Fruit fly (Drosophila melanogaster) whole organism, embryonic: ENCODE results near the gene REG.

Source experiments
- Blimp-1 ChIP-seq: fragments of 200-800 bp; sonication (Bioruptor generic); optimal IDR thresholded peaks from 3 replicates; lab custom pipeline; 2018; ENCODE audit warnings: missing biosample characterization, missing genetic modification characterization, mild to moderate bottlenecking, moderate library complexity, missing genetic modification reagents
- CG10267 ChIP-seq: fragments of 200-800 bp; sonication (Bioruptor generic); optimal IDR thresholded peaks from 2 replicates; lab custom pipeline; 2018; ENCODE audit warnings: missing biosample characterization, mild to moderate bottlenecking, missing genetic modification characterization, moderate library complexity
- CG10979 ChIP-seq: fragments of 200-800 bp; sonication (Bioruptor generic); optimal IDR thresholded peaks from 2 replicates; lab custom pipeline; 2018; ENCODE audit warnings: missing biosample characterization, mild to moderate bottlenecking, missing genetic modification characterization, moderate library complexity
- CG15479 ChIP-seq: fragments of 200-800 bp; sonication (Bioruptor generic); optimal IDR thresholded peaks from 3 replicates; lab custom pipeline; 2019; ENCODE audit warnings: missing biosample characterization, mild to moderate bottlenecking, missing genetic modification characterization, moderate library complexity
- CG17361 ChIP-seq: fragments of 200-800 bp; sonication (Bioruptor generic); IDR thresholded peaks from 3 replicates; pipeline ENCODE4 v1.3.6; 2022; ENCODE audit warnings: missing biosample characterization, missing genetic modification characterization
- CG17385 ChIP-seq: fragments of 200-800 bp; sonication (Bioruptor generic); optimal IDR thresholded peaks from 3 replicates; lab custom pipeline; 2018; ENCODE audit warnings: missing biosample characterization, mild to moderate bottlenecking, missing genetic modification characterization
- CG18011 ChIP-seq: fragments of 200-800 bp; sonication (Bioruptor generic); optimal IDR thresholded peaks from 2 replicates; lab custom pipeline; 2017; ENCODE audit warnings: missing biosample characterization, missing genetic modification characterization, mild to moderate bottlenecking, moderate library complexity, missing genotype
- CG2712 ChIP-seq: fragments of 200-800 bp; optimal IDR thresholded peaks from 3 replicates; lab custom pipeline; 2019; ENCODE audit warnings: missing biosample characterization, mild to moderate bottlenecking, missing genetic modification characterization, moderate library complexity
- CG8924 ChIP-seq: fragments of 200-800 bp; optimal IDR thresholded peaks from 3 replicates; lab custom pipeline; 2019; ENCODE audit warnings: missing biosample characterization, mild to moderate bottlenecking, missing genetic modification characterization, moderate library complexity
- CoRest ChIP-seq: fragments of 200-800 bp; sonication (Bioruptor generic); optimal IDR thresholded peaks from 3 replicates; lab custom pipeline; 2018; ENCODE audit warnings: missing biosample characterization, mild to moderate bottlenecking, missing genetic modification characterization, moderate library complexity
- Dip3 ChIP-seq: fragments of 200-800 bp; sonication (Bioruptor generic); optimal IDR thresholded peaks from 3 replicates; lab custom pipeline; 2016; ENCODE audit warnings: missing biosample characterization, missing genetic modification characterization
- H2.0 ChIP-seq: fragments of 200-800 bp; sonication (Bioruptor generic); IDR thresholded peaks from 2 replicates; pipeline ENCODE4 v1.3.6; 2022; ENCODE audit warnings: missing biosample characterization, missing genetic modification characterization
- HHEX ChIP-seq: fragments of 200-800 bp; sonication (Bioruptor generic); optimal IDR thresholded peaks from 3 replicates; lab custom pipeline; 2017; ENCODE audit warnings: missing biosample characterization, mild to moderate bottlenecking, missing genetic modification characterization, missing genetic modification reagents
- HLH54F ChIP-seq: fragments of 200-800 bp; sonication (Bioruptor generic); optimal IDR thresholded peaks from 3 replicates; lab custom pipeline; 2016; ENCODE audit warnings: missing biosample characterization, missing genetic modification characterization
- Hr78 ChIP-seq, 2 experiments: fragments of 200-800 bp in 1 of 2; fragments of >200 bp in 1 of 2; sonication (Bioruptor generic) in 1 of 2; optimal IDR thresholded peaks; 2 replicates each; lab custom pipeline; 2017 to 2019; ENCODE audit warnings: missing biosample characterization in 2 of 2, missing genetic modification characterization in 2 of 2, mild to moderate bottlenecking in 1 of 2, moderate library complexity in 1 of 2
- Ssrp ChIP-seq: fragments of 200-800 bp; sonication (Bioruptor generic); optimal IDR thresholded peaks from 2 replicates; lab custom pipeline; 2018; ENCODE audit warnings: missing biosample characterization, mild to moderate bottlenecking, missing genetic modification characterization, moderate library complexity
- bab2 ChIP-seq: fragments of 200-800 bp; sonication (Bioruptor generic); optimal IDR thresholded peaks from 2 replicates; lab custom pipeline; 2016; ENCODE audit warnings: missing biosample characterization, missing genetic modification characterization
- chm ChIP-seq: fragments of 200-800 bp; sonication (Bioruptor generic); IDR thresholded peaks from 2 replicates; pipeline ENCODE4 v1.3.6; 2022; ENCODE audit warnings: missing biosample characterization, missing genetic modification characterization
- corto ChIP-seq: fragments of 200-800 bp; sonication (Bioruptor generic); optimal IDR thresholded peaks from 2 replicates; lab custom pipeline; 2016; ENCODE audit warnings: missing biosample characterization, mild to moderate bottlenecking, missing genetic modification characterization, moderate library complexity
- dmrt11E ChIP-seq: fragments of 200-800 bp; sonication (Bioruptor generic); optimal IDR thresholded peaks from 3 replicates; lab custom pipeline; 2018; ENCODE audit warnings: missing biosample characterization, mild to moderate bottlenecking, missing genetic modification characterization, moderate library complexity
- dysf ChIP-seq: fragments of 200-800 bp; sonication (Bioruptor generic); IDR thresholded peaks from 3 replicates; pipeline ENCODE4 v1.3.6; 2022; ENCODE audit warnings: missing biosample characterization, missing genetic modification characterization
- fd96Cb ChIP-seq: fragments of 200-800 bp; sonication (Bioruptor generic); optimal IDR thresholded peaks from 2 replicates; lab custom pipeline; 2018; ENCODE audit warnings: missing biosample characterization, mild to moderate bottlenecking, missing genetic modification characterization, moderate library complexity
- grn ChIP-seq: fragments of 200-800 bp; sonication (Bioruptor generic); optimal IDR thresholded peaks from 3 replicates; lab custom pipeline; 2017; ENCODE audit warnings: missing biosample characterization, missing genetic modification characterization
- inv ChIP-seq: fragments of 200-800 bp; sonication (Bioruptor generic); IDR thresholded peaks from 2 replicates; pipeline ENCODE4 v1.3.6; 2022; ENCODE audit warnings: missing biosample characterization, missing genetic modification characterization; ENCODE audit not compliant: partially characterized antibody
- klu ChIP-seq: fragments of 200-800 bp; sonication (Bioruptor generic); IDR thresholded peaks from 2 replicates; pipeline ENCODE4 v1.3.6; 2022; ENCODE audit warnings: missing biosample characterization, missing genetic modification characterization
- lbe ChIP-seq: fragments of 200-800 bp; sonication (Bioruptor generic); optimal IDR thresholded peaks from 2 replicates; lab custom pipeline; 2016; ENCODE audit warnings: missing biosample characterization, mild to moderate bottlenecking, missing genetic modification characterization
- salm ChIP-seq: fragments of 200-800 bp; sonication (Bioruptor generic); optimal IDR thresholded peaks from 2 replicates; lab custom pipeline; 2018; ENCODE audit warnings: missing biosample characterization, mild to moderate bottlenecking, missing genetic modification characterization
- sens ChIP-seq: fragments of 200-800 bp; sonication (Bioruptor generic); peaks from one replicate; lab custom pipeline; 2016; ENCODE audit warnings: missing biosample characterization, missing genetic modification characterization
- sima ChIP-seq: fragments of 200-800 bp; sonication (Bioruptor generic); optimal IDR thresholded peaks from 2 replicates; lab custom pipeline; 2016; ENCODE audit warnings: missing biosample characterization, missing genetic modification characterization
- sqz ChIP-seq: fragments of 200-800 bp; sonication (Bioruptor generic); optimal IDR thresholded peaks from 3 replicates; lab custom pipeline; 2018; ENCODE audit warnings: missing biosample characterization, mild to moderate bottlenecking, missing genetic modification characterization
- tll ChIP-seq, 2 experiments: fragments of 200-800 bp in 1 of 2; fragments of >200 bp in 1 of 2; sonication (Bioruptor generic) in 1 of 2; optimal IDR thresholded peaks; 2 replicates each; lab custom pipeline; 2017 to 2019; ENCODE audit warnings: missing biosample characterization in 2 of 2, missing genetic modification characterization in 2 of 2, mild to moderate bottlenecking in 1 of 2, moderate library complexity in 1 of 2
- twi ChIP-seq: fragments of 200-800 bp; optimal IDR thresholded peaks from 2 replicates; lab custom pipeline; 2019; ENCODE audit warnings: missing biosample characterization, mild to moderate bottlenecking, missing genetic modification characterization, moderate library complexity
- unpg ChIP-seq: fragments of 200-800 bp; sonication (Bioruptor generic); optimal IDR thresholded peaks from 3 replicates; lab custom pipeline; 2018; ENCODE audit warnings: missing biosample characterization, mild to moderate bottlenecking, missing genetic modification characterization, moderate library complexity
- vvl ChIP-seq: fragments of 200-800 bp; sonication (Bioruptor generic); IDR thresholded peaks from 2 replicates; pipeline ENCODE4 v1.3.6; 2022; ENCODE audit warnings: missing biosample characterization, missing genetic modification characterization
- zen ChIP-seq: fragments of 200-800 bp; sonication (Bioruptor generic); optimal IDR thresholded peaks from 3 replicates; lab custom pipeline; 2018; ENCODE audit warnings: missing biosample characterization, mild to moderate bottlenecking, missing genetic modification characterization, moderate library complexity
- zf30C ChIP-seq: fragments of 200-800 bp; sonication (Bioruptor generic); optimal IDR thresholded peaks from 3 replicates; lab custom pipeline; 2018; ENCODE audit warnings: missing biosample characterization, mild to moderate bottlenecking, missing genetic modification characterization
- zfh2 ChIP-seq: fragments of 200-800 bp; sonication (Bioruptor generic); optimal IDR thresholded peaks from 2 replicates; lab custom pipeline; 2016; ENCODE audit warnings: missing biosample characterization, missing genetic modification characterization

Gene REG

dm6 chrX:13228208-13228606 is 16.1 kb downstream of the REG start (continued):
- TF ChIP-seq Ssrp (tag; lab: Kevin White, UChicago) = peak; percentile 15
- no peak for TF ChIP-seq chm
- no peak for TF ChIP-seq HLH54F
- TF ChIP-seq corto = no peak
- TF ChIP-seq CG2712 (tag; lab: Kevin White, UChicago) = peak; percentile 35
- TF ChIP-seq CG17385 (GFP tag; lab: Kevin White, UChicago) = no peak
- TF ChIP-seq CG18011 = no peak
- TF ChIP-seq salm (tag; lab: Kevin White, UChicago) = no peak
- peak; percentile 4 for TF ChIP-seq zf30C (GFP tag; lab: Kevin White, UChicago)
- peak; percentile 51 for TF ChIP-seq CG10979 (tag; lab: Kevin White, UChicago)
- TF ChIP-seq fd96Cb (tag; lab: Kevin White, UChicago) = peak; percentile 13
- no peak for TF ChIP-seq klu
- peak; percentile 42; the same call in 1 of the 3 replicates for TF ChIP-seq CG17361 (GFP tag; lab: Robert Waterston, UW)
- TF ChIP-seq unpg (GFP tag; lab: Kevin White, UChicago) = peak; percentile 23
- peak; percentile 19 for TF ChIP-seq CG10267 (tag; lab: Kevin White, UChicago)
- TF ChIP-seq Blimp-1 (GFP tag; lab: Kevin White, UChicago) = peak; percentile 39
- TF ChIP-seq, all 482 proteins: peak for 34

dm6 chrX:13229217-13229616 is 17.1 kb downstream of the REG start:
- TF ChIP-seq sqz (GFP tag; lab: Kevin White, UChicago) = peak; percentile 28
- peak; percentile 15; the same call in 1 of the 2 replicates for TF ChIP-seq vvl
- no peak for TF ChIP-seq CG8924 (tag; lab: Kevin White, UChicago)
- peak; percentile 76 for TF ChIP-seq sens (GFP tag; lab: Kevin White, UChicago)
- no peak for TF ChIP-seq dmrt11E (tag; lab: Kevin White, UChicago)
- TF ChIP-seq lbe (GFP tag; lab: Kevin White, UChicago) = peak; percentile 7
- TF ChIP-seq CoRest (tag; lab: Kevin White, UChicago) = no peak
- TF ChIP-seq Hr78 (GFP tag; optimal IDR thresholded peaks at IDR 0.05; lab: Kevin White, UChicago) = peak in 1 of 2 experiments; percentile 43
- TF ChIP-seq, all 482 proteins: peak for 5

- TF ChIP-seq tll (GFP tag; optimal IDR thresholded peaks at IDR 0.05; lab: Kevin White, UChicago) = peak in 1 of 2 experiments; percentile 84
- TF ChIP-seq HHEX (GFP tag; lab: Kevin White, UChicago) = no peak
- peak; percentile 22 for TF ChIP-seq grn (GFP tag; lab: Kevin White, UChicago)
- peak; percentile 72 for TF ChIP-seq zen (tag; lab: Kevin White, UChicago)
- no peak for TF ChIP-seq H2.0 (GFP tag; lab: Robert Waterston, UW)
- TF ChIP-seq sima (GFP tag; lab: Kevin White, UChicago) = no peak
- TF ChIP-seq twi = peak; percentile 2
- no peak for TF ChIP-seq Dip3
- no peak for TF ChIP-seq bab2 (GFP tag; lab: Kevin White, UChicago)
- TF ChIP-seq inv (GFP tag; lab: Robert Waterston, UW) = no peak
- TF ChIP-seq dysf (GFP tag; lab: Robert Waterston, UW) = 0 out of 3 replicates have a peak, but pooled peaks have one; percentile 24
- TF ChIP-seq CG15479 (GFP tag; lab: Kevin White, UChicago) = peak; percentile 83
- TF ChIP-seq zfh2 (GFP tag; lab: Kevin White, UChicago) = no peak
Measured at dm6 chrX:13229824-13230223, 17.7 kb downstream of the REG start.
